Worm (Caenorhabditis elegans): ENCODE measurements around the gene F49E12.8.
A peak's percentile ranks its signal among the peaks of the same experiment; 100 is the strongest.

F49E12.8 gene

DNA sequence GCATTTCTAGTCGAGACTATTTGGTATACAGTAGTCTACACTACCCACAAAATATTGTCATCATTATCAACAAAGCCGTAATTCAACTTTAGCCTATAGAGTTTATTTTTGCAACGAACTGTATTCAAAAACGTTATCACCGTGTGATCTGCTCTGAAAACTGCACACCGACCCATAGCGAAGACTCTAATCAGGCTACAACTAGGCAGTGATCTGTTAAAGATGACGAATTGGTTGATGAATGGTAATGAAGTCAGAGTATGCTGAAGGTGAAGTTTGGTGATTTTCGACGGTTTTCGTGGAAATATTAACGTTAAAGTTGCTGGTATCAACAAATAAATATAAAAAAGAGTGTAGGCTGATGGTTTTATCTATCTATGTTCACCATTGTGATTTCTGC is 7.2 kb downstream of the F49E12.8 start (continued):
- TF ChIP-seq hmg-1.1 (GFP tag; IDR thresholded peaks at IDR 0.05) (no peak), lin-15B (tag; optimal IDR thresholded peaks at IDR 0.05) (no peak), vab-7 (GFP tag; IDR thresholded peaks at IDR 0.05) (no peak), madf-5 (GFP tag; IDR thresholded peaks at IDR 0.05) (no peak), lin-39 (tag; optimal IDR thresholded peaks at IDR 0.05) (no peak), nhr-6 (tag; optimal IDR thresholded peaks at IDR 0.05) (no peak), ztf-11 (tag; optimal IDR thresholded peaks at IDR 0.05) (no peak), tag-97 (GFP tag; IDR thresholded peaks at IDR 0.05) (no peak), nhr-48 (tag; optimal IDR thresholded peaks at IDR 0.05) (peak; percentile 25), Y48G9A.11 (GFP tag; IDR thresholded peaks at IDR 0.05) (no peak), sdz-12 (GFP tag; optimal IDR thresholded peaks at IDR 0.05) (no peak), hlh-30 (tag; optimal IDR thresholded peaks at IDR 0.05; ENCODE audit: insufficient read depth) (no peak), hlh-11 (tag; optimal IDR thresholded peaks at IDR 0.05) (peak; percentile 76), mep-1 (tag; optimal IDR thresholded peaks at IDR 0.05) (no peak), daf-16 (GFP tag; optimal IDR thresholded peaks at IDR 0.05) (peak in 1 of 2 experiments; percentile 6), daf-16 (tag; optimal IDR thresholded peaks at IDR 0.05) (peak; percentile 40), daf-8 (GFP tag; IDR thresholded peaks at IDR 0.05) (no peak), php-3 (GFP tag; IDR thresholded peaks at IDR 0.05) (peak; percentile 84), jun-1 (tag; optimal IDR thresholded peaks at IDR 0.05) (no peak), unc-62 (GFP tag; optimal IDR thresholded peaks at IDR 0.05 in 1 of 2) (peak in 1 of 2 experiments; percentile 13), unc-62 (tag; optimal IDR thresholded peaks at IDR 0.05) (no peak), F26F4.8 (GFP tag; conservative IDR thresholded peaks at IDR 0.05) (no peak), Y75B8A.6 (GFP tag; IDR thresholded peaks at IDR 0.05) (no peak), dpl-1 (GFP tag; optimal IDR thresholded peaks at IDR 0.05) (no peak), daf-12 (tag; optimal IDR thresholded peaks at IDR 0.05) (no peak), cey-2 (tag; optimal IDR thresholded peaks at IDR 0.05; ENCODE audit: borderline replicate concordance, insufficient read depth) (no peak), spr-3 (GFP tag; optimal IDR thresholded peaks at IDR 0.05) (no peak), spr-1 (tag; optimal IDR thresholded peaks at IDR 0.05) (no peak), madf-9 (GFP tag; conservative IDR thresholded peaks at IDR 0.05) (no peak), nhr-76 (tag; optimal IDR thresholded peaks at IDR 0.05) (no peak), egl-27 (tag; optimal IDR thresholded peaks at IDR 0.05) (no peak), ZK337.2 (GFP tag; IDR thresholded peaks at IDR 0.05) (no peak), F49E8.2 (tag; optimal IDR thresholded peaks at IDR 0.05; ENCODE audit: borderline replicate concordance) (no peak), nhr-25 (tag; optimal IDR thresholded peaks at IDR 0.05; ENCODE audit: borderline replicate concordance, insufficient read depth) (no peak), gei-8 (GFP tag; optimal IDR thresholded peaks at IDR 0.05) (no peak), pha-4 (GFP tag; IDR thresholded peaks at IDR 0.05) (no peak), pha-4 (tag; optimal IDR thresholded peaks at IDR 0.05) (no peak), nhr-28 (tag; optimal IDR thresholded peaks at IDR 0.05) (peak; percentile 74), unc-130 (GFP tag; optimal IDR thresholded peaks at IDR 0.05) (no peak), egl-43 (GFP tag; IDR thresholded peaks at IDR 0.05) (no peak), tra-1 (GFP tag; IDR thresholded peaks at IDR 0.05) (no peak)

DNA sequence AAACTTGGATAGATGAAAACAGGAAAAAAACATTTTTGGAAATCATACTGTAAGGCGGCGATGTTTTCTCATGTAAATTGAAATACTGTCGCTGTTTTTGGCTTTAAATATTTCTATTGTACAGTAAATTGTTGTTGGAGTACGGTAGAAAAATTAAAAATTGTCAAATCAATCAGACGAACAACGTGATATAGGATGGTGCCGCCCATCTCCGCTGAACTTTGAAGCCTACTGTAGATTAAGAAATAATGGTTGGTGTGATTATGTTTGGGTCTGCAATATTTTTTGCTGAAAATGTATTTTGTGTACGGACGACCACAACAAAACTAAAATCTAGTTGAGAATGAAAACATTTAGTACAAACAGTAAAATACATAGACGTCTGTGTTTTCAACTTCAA is 8.5 kb downstream of the F49E12.8 start:
- no peak for TF ChIP-seq rbr-2 (tag; optimal IDR thresholded peaks at IDR 0.05)
- no peak for TF ChIP-seq dve-1 (tag; optimal IDR thresholded peaks at IDR 0.05; ENCODE audit: insufficient read depth)
- TF ChIP-seq nhr-11 (tag; optimal IDR thresholded peaks at IDR 0.05): no peak
- no peak for TF ChIP-seq hmg-1.1 (GFP tag; IDR thresholded peaks at IDR 0.05)
- TF ChIP-seq mxl-3 (GFP tag; optimal IDR thresholded peaks at IDR 0.05): no peak
- no peak for TF ChIP-seq nhr-48 (tag; optimal IDR thresholded peaks at IDR 0.05)
- no peak for TF ChIP-seq duxl-1 (tag; optimal IDR thresholded peaks at IDR 0.05; ENCODE audit: poor library complexity)
- TF ChIP-seq lsy-2 (tag; optimal IDR thresholded peaks at IDR 0.05): peak in 1 of 2 experiments; percentile 56
- TF ChIP-seq T20F7.1 (GFP tag; optimal IDR thresholded peaks at IDR 0.05): no peak
- TF ChIP-seq zip-2 (tag; optimal IDR thresholded peaks at IDR 0.05): no peak
- peak; percentile 29 for TF ChIP-seq nhr-28 (tag; optimal IDR thresholded peaks at IDR 0.05)
- peak; percentile 18 for TF ChIP-seq pqm-1 (tag; optimal IDR thresholded peaks at IDR 0.05)
- no peak for TF ChIP-seq Y48G9A.11 (GFP tag; IDR thresholded peaks at IDR 0.05)
